Worm (Caenorhabditis elegans) whole organism, late embryonic: ENCODE results near the gene B0244.16.

Source experiments
- C08G9.2 ChIP-seq: sonication (generic microtip); optimal IDR thresholded peaks from 2 replicates; lab custom pipeline; 2016; ENCODE audit warnings: mild to moderate bottlenecking, missing genetic modification characterization, moderate library complexity, missing compliant biosample characterization
- C38D4.7 ChIP-seq: fragments of 200-800 bp; sonication (Bioruptor generic); optimal IDR thresholded peaks from 2 replicates; lab custom pipeline; 2018; ENCODE audit warnings: mild to moderate bottlenecking, missing genetic modification characterization, moderate library complexity, missing compliant biosample characterization
- F13H6.1 ChIP-seq: sonication (generic microtip); optimal IDR thresholded peaks from 2 replicates; lab custom pipeline; 2016; ENCODE audit warnings: missing genetic modification characterization, missing compliant biosample characterization
- K02D7.2 ChIP-seq: sonication (generic microtip); optimal IDR thresholded peaks from 2 replicates; lab custom pipeline; 2017; ENCODE audit warnings: mild to moderate bottlenecking, missing genetic modification characterization, missing compliant biosample characterization
- K09A11.1 ChIP-seq: sonication (generic microtip); optimal IDR thresholded peaks from 2 replicates; lab custom pipeline; 2017; ENCODE audit warnings: antibody characterized with exemption, mild to moderate bottlenecking, missing genetic modification characterization, missing compliant biosample characterization; ENCODE audit not compliant: insufficient read depth
- T23F11.4 ChIP-seq: fragments of 200-800 bp; sonication (Bioruptor generic); optimal IDR thresholded peaks from 2 replicates; lab custom pipeline; 2018; ENCODE audit warnings: mild to moderate bottlenecking, missing genetic modification characterization, missing compliant biosample characterization
- ceh-19 ChIP-seq: fragments of 200-800 bp; sonication (Bioruptor generic); optimal IDR thresholded peaks from 2 replicates; lab custom pipeline; 2018; ENCODE audit warnings: mild to moderate bottlenecking, missing genetic modification characterization, missing compliant biosample characterization
- ceh-2 ChIP-seq: sonication (generic microtip); optimal IDR thresholded peaks from 2 replicates; lab custom pipeline; 2016; ENCODE audit warnings: missing genotype, missing genetic modification characterization, missing compliant biosample characterization
- ceh-22 ChIP-seq: sonication (generic microtip); optimal IDR thresholded peaks from 2 replicates; lab custom pipeline; 2017; ENCODE audit warnings: missing biosample characterization, missing genetic modification characterization
- ceh-24 ChIP-seq: sonication (generic microtip); optimal IDR thresholded peaks from 2 replicates; lab custom pipeline; 2016; ENCODE audit warnings: mild to moderate bottlenecking, missing genetic modification characterization, missing compliant biosample characterization
- ceh-30 ChIP-seq: fragments of 150-350 bp; optimal IDR thresholded peaks from 2 replicates; lab custom pipeline; 2014; ENCODE audit warnings: missing biosample characterization, missing genetic modification characterization
- ceh-31 ChIP-seq: sonication (generic microtip); optimal IDR thresholded peaks from 2 replicates; lab custom pipeline; 2016; ENCODE audit warnings: missing genetic modification characterization, missing compliant biosample characterization
- ceh-34 ChIP-seq: sonication (generic microtip); optimal IDR thresholded peaks from 2 replicates; lab custom pipeline; 2016; ENCODE audit warnings: mild to moderate bottlenecking, missing genetic modification characterization, missing compliant biosample characterization
- ceh-48 ChIP-seq: sonication (generic microtip); optimal IDR thresholded peaks from 2 replicates; lab custom pipeline; 2016; ENCODE audit warnings: missing genetic modification characterization, inconsistent platforms, missing compliant biosample characterization
- ceh-6 ChIP-seq: fragments of 200-800 bp; sonication (Bioruptor generic); optimal IDR thresholded peaks from 2 replicates; lab custom pipeline; 2018; ENCODE audit warnings: mild to moderate bottlenecking, missing genetic modification characterization, missing compliant biosample characterization
- che-1 ChIP-seq: sonication (generic microtip); optimal IDR thresholded peaks from 2 replicates; lab custom pipeline; 2016; ENCODE audit warnings: mild to moderate bottlenecking, missing genetic modification characterization, missing compliant biosample characterization
- dmd-4 ChIP-seq: sonication (generic microtip); optimal IDR thresholded peaks from 2 replicates; lab custom pipeline; 2016; ENCODE audit warnings: borderline replicate concordance, missing genetic modification characterization, missing compliant biosample characterization
- eyg-1 ChIP-seq: sonication (generic microtip); optimal IDR thresholded peaks from 2 replicates; lab custom pipeline; 2016; ENCODE audit warnings: missing genotype, missing genetic modification characterization, missing compliant biosample characterization
- fkh-6 ChIP-seq: sonication (generic microtip); optimal IDR thresholded peaks from 2 replicates; lab custom pipeline; 2016; ENCODE audit warnings: missing genetic modification characterization, missing compliant biosample characterization
- hlh-13 ChIP-seq: fragments of 200-800 bp; sonication (Bioruptor generic); optimal IDR thresholded peaks from 2 replicates; lab custom pipeline; 2018; ENCODE audit warnings: mild to moderate bottlenecking, missing genetic modification characterization, missing compliant biosample characterization
- hlh-30 ChIP-seq: sonication (generic microtip); optimal IDR thresholded peaks from 2 replicates; lab custom pipeline; 2017; ENCODE audit warnings: antibody characterized with exemption, missing genetic modification characterization, missing compliant biosample characterization; ENCODE audit not compliant: insufficient read depth
- hlh-6 ChIP-seq: sonication (generic microtip); optimal IDR thresholded peaks from 2 replicates; lab custom pipeline; 2016; ENCODE audit warnings: missing genotype, missing genetic modification characterization, missing compliant biosample characterization
- hlh-8 ChIP-seq: sonication (generic microtip); optimal IDR thresholded peaks from 2 replicates; lab custom pipeline; 2016; ENCODE audit warnings: missing genotype, missing genetic modification characterization, missing compliant biosample characterization
- lim-6 ChIP-seq: sonication (generic microtip); optimal IDR thresholded peaks from 2 replicates; lab custom pipeline; 2016; ENCODE audit warnings: missing genetic modification characterization, missing compliant biosample characterization
- lin-11 ChIP-seq: fragments of 200-800 bp; sonication (Bioruptor generic); optimal IDR thresholded peaks from 2 replicates; lab custom pipeline; 2018; ENCODE audit warnings: mild to moderate bottlenecking, missing genetic modification characterization, missing compliant biosample characterization
- madf-2 ChIP-seq: sonication (generic microtip); optimal IDR thresholded peaks from 2 replicates; lab custom pipeline; 2017; ENCODE audit warnings: missing genetic modification characterization, missing compliant biosample characterization
- mec-3 ChIP-seq: sonication (generic microtip); optimal IDR thresholded peaks from 2 replicates; lab custom pipeline; 2016; ENCODE audit warnings: borderline replicate concordance, missing genetic modification characterization, missing compliant biosample characterization
- nfya-1 ChIP-seq: sonication (generic microtip); optimal IDR thresholded peaks from 2 replicates; lab custom pipeline; 2017; ENCODE audit warnings: missing genetic modification characterization, mild to moderate bottlenecking, missing compliant biosample characterization, antibody characterized with exemption, moderate library complexity
- nhr-11 ChIP-seq: fragments of 150-350 bp; optimal IDR thresholded peaks from 2 replicates; lab custom pipeline; 2014; ENCODE audit warnings: missing biosample characterization, missing genetic modification characterization
- odd-2 ChIP-seq: sonication (generic microtip); optimal IDR thresholded peaks from 2 replicates; lab custom pipeline; 2017; ENCODE audit warnings: antibody characterized with exemption, mild to moderate bottlenecking, missing genetic modification characterization, missing compliant biosample characterization
- pax-1 ChIP-seq: fragments of 150-350 bp; optimal IDR thresholded peaks from 2 replicates; lab custom pipeline; 2014; ENCODE audit warnings: missing biosample characterization, missing genetic modification characterization
- pha-2 ChIP-seq: sonication (generic microtip); optimal IDR thresholded peaks from 2 replicates; lab custom pipeline; 2017; ENCODE audit warnings: mild to moderate bottlenecking, missing genetic modification characterization, missing compliant biosample characterization
- pqm-1 ChIP-seq: sonication (generic microtip); optimal IDR thresholded peaks from 2 replicates; lab custom pipeline; 2016; ENCODE audit warnings: missing genetic modification characterization, missing compliant biosample characterization
- pros-1 ChIP-seq: fragments of 150-350 bp; optimal IDR thresholded peaks from 2 replicates; lab custom pipeline; 2014; ENCODE audit warnings: missing biosample characterization, missing genetic modification reagents, missing genetic modification characterization
- rnt-1 ChIP-seq: sonication (generic microtip); optimal IDR thresholded peaks from 2 replicates; lab custom pipeline; 2016; ENCODE audit warnings: missing genetic modification characterization, missing compliant biosample characterization
- sox-2 ChIP-seq: fragments of 200-800 bp; sonication (Bioruptor generic); IDR thresholded peaks from 2 replicates; pipeline ENCODE4 v1.3.6; 2022; ENCODE audit warnings: missing genetic modification reagents, missing genetic modification characterization, missing compliant biosample characterization
- sox-4 ChIP-seq: sonication (generic microtip); optimal IDR thresholded peaks from 2 replicates; lab custom pipeline; 2017; ENCODE audit warnings: mild to moderate bottlenecking, missing genetic modification characterization, inconsistent platforms, missing compliant biosample characterization
- syd-9 ChIP-seq: sonication (generic microtip); optimal IDR thresholded peaks from 2 replicates; lab custom pipeline; 2016; ENCODE audit warnings: mild to moderate bottlenecking, missing genetic modification characterization, moderate library complexity, missing compliant biosample characterization
- tbx-7 ChIP-seq: sonication (generic microtip); optimal IDR thresholded peaks from 2 replicates; lab custom pipeline; 2016; ENCODE audit warnings: missing genotype, missing genetic modification characterization, missing compliant biosample characterization
- unc-3 ChIP-seq, 2 experiments: fragments of 200-800 bp in 1 of 2; sonication (Bioruptor generic) in 1 of 2; sonication (generic microtip) in 1 of 2; conservative IDR thresholded peaks in 1 of 2; optimal IDR thresholded peaks in 1 of 2; 2 replicates each; pipeline versions ENCODE4 v1.3.6 to Lab custom; 2016 to 2022; ENCODE audit warnings: missing compliant biosample characterization in 2 of 2, missing genetic modification characterization in 2 of 2, missing genetic modification reagents in 1 of 2
- unc-42 ChIP-seq: sonication (generic microtip); optimal IDR thresholded peaks from 2 replicates; lab custom pipeline; 2016; ENCODE audit warnings: missing genotype, missing genetic modification characterization, missing compliant biosample characterization
- unc-55 ChIP-seq: sonication (generic microtip); optimal IDR thresholded peaks from 2 replicates; lab custom pipeline; 2017; ENCODE audit warnings: missing biosample characterization, missing genetic modification reagents, missing genetic modification characterization
- unc-86 ChIP-seq: sonication (generic microtip); optimal IDR thresholded peaks from 2 replicates; lab custom pipeline; 2016; ENCODE audit warnings: missing genetic modification characterization, missing compliant biosample characterization
- ztf-16 ChIP-seq: sonication (generic microtip); optimal IDR thresholded peaks from 2 replicates; lab custom pipeline; 2017; ENCODE audit warnings: missing genetic modification characterization, missing compliant biosample characterization

B0244.16 gene

DNA sequence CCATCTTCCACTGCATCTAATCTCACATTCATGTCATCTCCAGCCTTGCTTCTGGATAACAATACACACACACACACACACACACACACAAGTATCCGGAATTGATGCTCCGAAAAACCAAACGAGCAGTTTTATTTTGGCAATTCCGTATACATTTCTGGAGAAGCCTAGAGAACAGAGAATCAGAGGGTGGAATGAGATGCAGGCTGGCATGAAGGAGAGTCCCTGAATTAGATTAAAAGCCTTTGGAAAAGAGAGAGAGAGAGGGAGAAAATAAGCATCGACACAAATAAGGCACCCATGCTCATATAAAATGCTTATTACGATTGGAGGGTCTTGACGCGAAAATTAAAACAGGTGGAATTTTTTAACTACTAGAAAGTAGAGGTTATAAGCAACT, 20.0 kb downstream of the B0244.16 start:
- TF ChIP-seq sox-2 (GFP tag; lab: Robert Waterston, UW) (no peak), che-1 (no peak), ceh-31 (tag; lab: Kevin White, UChicago) (peak; percentile 13), ceh-30 (tag; lab: Kevin White, UChicago) (no peak), unc-42 (tag; lab: Kevin White, UChicago) (peak; percentile 73), ceh-22 (no peak), pax-1 (no peak), ztf-16 (no peak), unc-3 (GFP tag; conservative IDR thresholded peaks at IDR 0.05; lab: Robert Waterston, UW) (no peak), unc-3 (tag; optimal IDR thresholded peaks at IDR 0.05; lab: Kevin White, UChicago) (no peak), dmd-4 (tag; lab: Kevin White, UChicago) (no peak)
- TF ChIP-seq, all 69 proteins: peak for 2

DNA sequence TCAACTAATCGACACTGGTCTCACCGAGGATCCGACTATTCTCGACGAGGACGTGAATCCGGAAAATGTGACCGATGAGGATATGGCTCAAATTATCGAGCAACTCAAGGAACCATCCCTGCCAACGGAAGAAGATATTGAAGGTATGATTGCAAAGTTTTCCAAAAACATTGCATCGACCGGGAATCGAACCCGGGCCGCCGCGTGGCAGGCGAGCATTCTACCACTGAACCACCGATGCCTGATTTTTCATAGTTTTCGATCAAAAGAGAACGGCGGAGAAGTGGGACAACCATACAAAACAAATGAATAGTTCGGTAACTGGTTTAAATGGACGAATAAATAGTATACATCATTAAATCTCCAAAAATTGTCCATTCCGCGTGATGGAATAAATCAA, 21.1 kb downstream of the B0244.16 start:
- no peak for TF ChIP-seq odd-2 (tag; lab: Kevin White, UChicago)
- TF ChIP-seq madf-2: no peak
- TF ChIP-seq unc-42 (tag; lab: Kevin White, UChicago): no peak
- TF ChIP-seq ztf-16: no peak

DNA sequence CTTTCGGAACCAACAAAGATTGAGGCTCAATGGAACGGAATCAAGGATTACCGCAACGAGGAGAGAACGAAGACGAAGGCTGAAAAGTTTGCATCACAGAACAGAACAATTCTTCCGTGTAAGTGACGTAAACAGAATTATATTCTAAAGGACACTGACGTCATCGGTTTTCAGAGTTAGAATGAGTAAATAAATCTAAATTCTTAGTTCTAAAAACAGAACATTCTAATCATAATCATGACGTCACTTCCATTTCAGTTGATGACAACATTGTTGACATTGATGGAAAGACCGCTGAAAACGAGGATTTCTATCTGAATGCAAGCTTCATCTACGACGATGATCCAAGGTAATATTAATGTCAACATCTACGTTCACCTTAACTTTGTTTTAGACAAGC, 23.2 kb downstream of the B0244.16 start:
- TF ChIP-seq sox-2 (GFP tag; lab: Robert Waterston, UW): no peak
- TF ChIP-seq ceh-19: no peak
- TF ChIP-seq C08G9.2 (tag; lab: Kevin White, UChicago): no peak
- no peak for TF ChIP-seq che-1
- no peak for TF ChIP-seq hlh-8 (tag; lab: Kevin White, UChicago)
- no peak for TF ChIP-seq ceh-34 (tag; lab: Kevin White, UChicago)
- no peak for TF ChIP-seq ceh-31 (tag; lab: Kevin White, UChicago)
- no peak for TF ChIP-seq syd-9 (tag; lab: Kevin White, UChicago)
- no peak for TF ChIP-seq eyg-1
- TF ChIP-seq nhr-11 (tag; lab: Kevin White, UChicago): no peak
- TF ChIP-seq K02D7.2 (tag; lab: Kevin White, UChicago): no peak
- TF ChIP-seq hlh-30 (tag; lab: Kevin White, UChicago): no peak
- TF ChIP-seq ceh-48 (tag; lab: Kevin White, UChicago): no peak
- TF ChIP-seq ztf-16: no peak
- TF ChIP-seq mec-3: no peak
- TF ChIP-seq T23F11.4: no peak
- TF ChIP-seq ceh-22: no peak

- peak; percentile 40 for TF ChIP-seq K02D7.2 (tag; lab: Kevin White, UChicago)
- 0 out of 2 replicates have a peak, but pooled peaks have one; percentile 16 for TF ChIP-seq unc-3 (GFP tag; conservative IDR thresholded peaks at IDR 0.05; lab: Robert Waterston, UW)
- TF ChIP-seq unc-3 (tag; optimal IDR thresholded peaks at IDR 0.05; lab: Kevin White, UChicago): no peak
- no peak for TF ChIP-seq lim-6
- TF ChIP-seq rnt-1 (tag; lab: Kevin White, UChicago): no peak
- TF ChIP-seq tbx-7 (tag; lab: Kevin White, UChicago): no peak
- no peak for TF ChIP-seq mec-3
- TF ChIP-seq ceh-24 (tag; lab: Kevin White, UChicago): no peak
- peak; percentile 23 for TF ChIP-seq nfya-1 (tag; lab: Kevin White, UChicago)
- no peak for TF ChIP-seq K09A11.1 (tag; lab: Kevin White, UChicago)
- TF ChIP-seq dmd-4 (tag; lab: Kevin White, UChicago): peak; percentile 57
- no peak for TF ChIP-seq pros-1 (tag; lab: Kevin White, UChicago)
- TF ChIP-seq lin-11: peak; percentile 27
- no peak for TF ChIP-seq ceh-2 (tag; lab: Kevin White, UChicago)
- TF ChIP-seq madf-2: peak; percentile 28
- TF ChIP-seq F13H6.1 (tag; lab: Kevin White, UChicago): peak; percentile 27
- no peak for TF ChIP-seq hlh-13 (GFP tag; lab: Kevin White, UChicago)
- TF ChIP-seq C08G9.2 (tag; lab: Kevin White, UChicago): peak; percentile 19
- TF ChIP-seq fkh-6 (tag; lab: Kevin White, UChicago): peak; percentile 33
- TF ChIP-seq ceh-6 (GFP tag; lab: Kevin White, UChicago): peak; percentile 59
- no peak for TF ChIP-seq ceh-19
- no peak for TF ChIP-seq unc-55 (GFP tag; lab: Kevin White, UChicago)
- TF ChIP-seq hlh-6: peak; percentile 80
- TF ChIP-seq C38D4.7 (GFP tag; lab: Kevin White, UChicago): peak; percentile 19
- TF ChIP-seq ztf-16: peak; percentile 61
- TF ChIP-seq pax-1: no peak
- TF ChIP-seq pha-2 (tag; lab: Kevin White, UChicago): peak; percentile 26
- TF ChIP-seq sox-4 (tag; lab: Kevin White, UChicago): peak; percentile 58
- TF ChIP-seq unc-42 (tag; lab: Kevin White, UChicago): no peak
- no peak for TF ChIP-seq unc-86 (tag; lab: Kevin White, UChicago)
- no peak for TF ChIP-seq pqm-1
- peak; percentile 65 for TF ChIP-seq T23F11.4
Observed at ce11 chrIII:5769726-5770235, 29.0 kb downstream of the B0244.16 start, which contains the start of gene cutl-23. TSS of gene cutl-23 (plus strand) at chrIII:5770185.
